Fruit fly (Drosophila melanogaster): ENCODE measurements around the gene CG43392.

dm6 chr3L:22034717-22035116, 5.1 kb upstream of the CG43392 start, which contains the start of gene Oct-TyrR:
- TF ChIP-seq CG8478 (optimal IDR thresholded peaks at IDR 0.05) (no peak), CTCF (optimal IDR thresholded peaks at IDR 0.05) (no peak)
